Worm (Caenorhabditis elegans): ENCODE data around the gene R02D5.6.

R02D5.6 gene

DNA sequence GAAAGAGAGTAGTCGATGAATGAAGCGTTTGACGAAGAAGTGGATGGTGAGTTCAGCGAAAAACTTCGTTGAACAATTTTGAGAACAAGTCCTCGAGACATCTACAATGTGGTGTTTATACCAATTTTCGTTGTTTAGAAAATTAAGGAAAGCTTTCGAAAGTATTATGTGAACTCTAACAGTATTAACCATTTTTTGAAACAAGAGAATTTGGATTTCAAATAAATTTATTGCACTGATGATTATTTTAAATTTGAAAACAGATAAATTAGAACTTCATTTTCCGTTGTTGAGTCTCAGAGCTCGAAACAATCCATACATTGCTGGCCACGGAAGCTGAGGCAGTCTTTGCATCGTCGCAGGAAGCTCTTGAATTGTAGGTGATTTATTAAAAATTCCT is 4.6 kb upstream of the R02D5.6 start, which contains the start of gene C53A5.16:
Gene C53A5.16, minus strand, starts transcription at position 101 of the 400 bp plus-strand sequence.
- TF ChIP-seq ceh-28 (tag; optimal IDR thresholded peaks at IDR 0.05) (no peak), elt-3 (tag; optimal IDR thresholded peaks at IDR 0.05) (no peak), lsy-12 (tag; optimal IDR thresholded peaks at IDR 0.05) (no peak), jun-1 (tag; optimal IDR thresholded peaks at IDR 0.05) (no peak), ceh-9 (tag; optimal IDR thresholded peaks at IDR 0.05) (no peak), daf-12 (tag; optimal IDR thresholded peaks at IDR 0.05) (no peak), skn-1 (tag; optimal IDR thresholded peaks at IDR 0.05) (no peak), lin-39 (tag; optimal IDR thresholded peaks at IDR 0.05) (no peak), mdl-1 (tag; optimal IDR thresholded peaks at IDR 0.05) (no peak), ceh-16 (tag; optimal IDR thresholded peaks at IDR 0.05) (no peak), tbx-2 (tag; optimal IDR thresholded peaks at IDR 0.05) (no peak)

DNA sequence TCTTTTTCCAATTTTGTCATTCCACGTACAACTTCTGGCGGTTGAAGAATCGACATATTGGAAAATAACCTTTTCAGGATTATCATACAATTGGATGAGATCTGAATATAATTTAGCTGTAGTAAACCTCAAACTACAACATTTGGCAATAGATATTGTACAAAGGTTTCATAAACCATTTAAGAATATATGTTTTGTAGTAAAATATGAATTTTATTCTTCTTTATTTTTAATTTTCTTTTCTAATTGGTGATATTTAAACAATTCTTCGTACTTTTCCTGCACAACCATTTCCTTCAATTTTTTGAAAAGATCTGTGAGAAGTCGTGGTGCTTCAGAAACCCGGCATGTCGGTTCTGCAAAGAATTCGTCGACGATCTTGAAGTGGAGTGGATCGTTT is 3.1 kb upstream of the R02D5.6 start, which contains the start of gene C53A5.17:
Gene C53A5.17, minus strand, starts transcription at position 101 of the 400 bp plus-strand sequence.
- TF ChIP-seq tbx-2 (tag; optimal IDR thresholded peaks at IDR 0.05) (no peak), lsy-12 (tag; optimal IDR thresholded peaks at IDR 0.05) (no peak), nhr-25 (tag; optimal IDR thresholded peaks at IDR 0.05) (no peak), ZK546.5 (tag; optimal IDR thresholded peaks at IDR 0.05) (no peak), ztf-11 (tag; optimal IDR thresholded peaks at IDR 0.05) (no peak), skn-1 (tag; optimal IDR thresholded peaks at IDR 0.05) (no peak)

DNA sequence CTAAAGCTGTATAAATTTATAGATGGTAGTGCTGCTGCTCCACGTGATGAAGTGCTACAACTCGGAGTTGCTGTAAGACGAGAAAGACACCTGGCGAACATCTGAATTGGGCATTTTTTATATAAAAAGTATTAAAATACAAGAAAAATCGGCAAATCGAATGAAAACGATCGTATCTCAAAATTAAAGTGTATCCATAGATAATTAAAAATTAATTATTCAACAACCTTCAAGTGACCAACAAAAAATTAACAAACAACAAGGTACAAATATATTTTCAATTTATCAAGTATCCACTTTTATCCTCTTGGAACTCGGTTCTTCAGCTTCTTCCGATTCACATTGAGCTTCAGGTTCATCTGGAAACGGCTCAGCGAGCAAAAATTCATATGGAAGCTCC is 1.4 kb upstream of the R02D5.6 start, which contains the start of gene R02D5.8:
Gene R02D5.8, minus strand, starts transcription at position 101 of the 400 bp plus-strand sequence.
- no peak for TF ChIP-seq lin-15B (tag; optimal IDR thresholded peaks at IDR 0.05)
- TF ChIP-seq nfya-1 (tag; optimal IDR thresholded peaks at IDR 0.05; ENCODE audit: insufficient read depth) = no peak
- TF ChIP-seq ZK546.5 (tag; optimal IDR thresholded peaks at IDR 0.05) = no peak
- no peak for TF ChIP-seq elt-3 (tag; optimal IDR thresholded peaks at IDR 0.05)
- no peak for TF ChIP-seq lin-39 (tag; optimal IDR thresholded peaks at IDR 0.05)
- no peak for TF ChIP-seq nhr-11 (tag; optimal IDR thresholded peaks at IDR 0.05)
- no peak for TF ChIP-seq nhr-23 (tag; optimal IDR thresholded peaks at IDR 0.05)
- TF ChIP-seq zag-1 (tag; optimal IDR thresholded peaks at IDR 0.05) = no peak
- TF ChIP-seq hmg-11 (tag; optimal IDR thresholded peaks at IDR 0.05) = no peak
- no peak for TF ChIP-seq fkh-10 (GFP tag; optimal IDR thresholded peaks at IDR 0.05)

ce11 chrV:14510746-14511145 is 7.2 kb downstream of the R02D5.6 start, which contains the start of gene R02D5.9:
R02D5.9 (minus strand) TSS chrV:14511123.
- TF ChIP-seq nhr-67 (tag; optimal IDR thresholded peaks at IDR 0.05) = no peak
- TF ChIP-seq lsy-12 (tag; optimal IDR thresholded peaks at IDR 0.05) = no peak
- no peak for TF ChIP-seq snpc-4 (tag; optimal IDR thresholded peaks at IDR 0.05)
- TF ChIP-seq nhr-28 (tag; optimal IDR thresholded peaks at IDR 0.05) = no peak
- no peak for TF ChIP-seq skn-1 (tag; optimal IDR thresholded peaks at IDR 0.05)
- TF ChIP-seq nhr-23 (tag; optimal IDR thresholded peaks at IDR 0.05) = peak; percentile 68
- no peak for TF ChIP-seq ztf-4 (tag; optimal IDR thresholded peaks at IDR 0.05)
- TF ChIP-seq egl-5 (tag; optimal IDR thresholded peaks at IDR 0.05) = no peak
- TF ChIP-seq pqm-1 (tag; optimal IDR thresholded peaks at IDR 0.05) = no peak
- TF ChIP-seq elt-1 (tag; optimal IDR thresholded peaks at IDR 0.05) = peak; percentile 15
- peak; percentile 24 for TF ChIP-seq mdl-1 (tag; optimal IDR thresholded peaks at IDR 0.05)
- no peak for TF ChIP-seq fkh-2 (tag; optimal IDR thresholded peaks at IDR 0.05)
- TF ChIP-seq nhr-43 (tag; optimal IDR thresholded peaks at IDR 0.05; ENCODE audit: poor library complexity, severe bottlenecking) = peak; percentile 50
- no peak for TF ChIP-seq pha-4 (tag; optimal IDR thresholded peaks at IDR 0.05)
- peak; percentile 67 for TF ChIP-seq lin-39 (tag; optimal IDR thresholded peaks at IDR 0.05)
- no peak for TF ChIP-seq ama-1 (optimal IDR thresholded peaks at IDR 0.05)
- TF ChIP-seq eor-1 (tag; optimal IDR thresholded peaks at IDR 0.05) = no peak
- TF ChIP-seq nhr-25 (tag; optimal IDR thresholded peaks at IDR 0.05) = peak; percentile 89
- no peak for TF ChIP-seq ceh-82 (tag; optimal IDR thresholded peaks at IDR 0.05)

DNA sequence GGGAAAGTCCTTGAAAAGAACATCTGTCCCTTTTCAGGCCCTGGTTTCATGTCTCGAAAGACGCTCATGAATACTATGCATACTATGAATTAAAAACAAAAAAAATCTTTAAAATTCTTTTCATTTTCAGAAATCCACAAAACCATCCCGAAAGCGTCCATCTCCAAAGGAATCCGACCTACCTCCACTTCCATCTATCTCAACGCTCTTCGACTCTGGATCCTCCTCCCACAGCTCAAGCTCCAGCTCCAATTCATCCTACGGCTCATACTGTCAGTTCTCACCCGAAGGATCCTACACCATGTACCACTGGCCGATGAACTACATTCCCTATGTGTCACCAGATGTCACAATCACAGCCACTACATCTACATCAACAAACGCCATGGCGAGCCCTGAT is 9.4 kb downstream of the R02D5.6 start:
- TF ChIP-seq unc-62 (GFP tag; optimal IDR thresholded peaks at IDR 0.05) (no peak), ceh-9 (tag; optimal IDR thresholded peaks at IDR 0.05) (no peak), ama-1 (optimal IDR thresholded peaks at IDR 0.05) (no peak), egl-27 (tag; optimal IDR thresholded peaks at IDR 0.05) (no peak), skn-1 (tag; optimal IDR thresholded peaks at IDR 0.05) (no peak), lin-39 (tag; optimal IDR thresholded peaks at IDR 0.05) (no peak), mdl-1 (tag; optimal IDR thresholded peaks at IDR 0.05) (no peak), nhr-237 (tag; optimal IDR thresholded peaks at IDR 0.05) (no peak), elt-2 (tag; optimal IDR thresholded peaks at IDR 0.05) (no peak), nhr-67 (tag; optimal IDR thresholded peaks at IDR 0.05) (no peak), tbx-2 (tag; optimal IDR thresholded peaks at IDR 0.05) (no peak), nhr-43 (tag; optimal IDR thresholded peaks at IDR 0.05; ENCODE audit: poor library complexity, severe bottlenecking) (no peak), unc-39 (tag; optimal IDR thresholded peaks at IDR 0.05) (no peak), ceh-16 (tag; optimal IDR thresholded peaks at IDR 0.05) (no peak), zag-1 (tag; optimal IDR thresholded peaks at IDR 0.05) (no peak), nhr-76 (tag; optimal IDR thresholded peaks at IDR 0.05) (no peak), nhr-23 (tag; optimal IDR thresholded peaks at IDR 0.05) (no peak), nhr-12 (tag; optimal IDR thresholded peaks at IDR 0.05) (no peak)
